Worm (Caenorhabditis elegans) whole organism, L3 larva: Measurements from ENCODE around the gene cyp-33C7.

ENCODE experiments used
- R02D3.7 ChIP-seq: fragments of 150-350 bp; optimal IDR thresholded peaks from 2 replicates; lab custom pipeline; 2014; ENCODE audit warnings: missing biosample characterization, missing genetic modification characterization
- aly-2 ChIP-seq: fragments of 150-350 bp; optimal IDR thresholded peaks from 2 replicates; lab custom pipeline; 2014; ENCODE audit warnings: missing biosample characterization, missing genetic modification characterization
- ceh-82 ChIP-seq: fragments of 150-350 bp; optimal IDR thresholded peaks from 2 replicates; lab custom pipeline; 2014; ENCODE audit warnings: missing biosample characterization, missing genetic modification characterization
- egl-27 ChIP-seq: sonication (generic microtip); optimal IDR thresholded peaks from 4 replicates; lab custom pipeline; 2017; ENCODE audit warnings: missing biosample characterization, missing genetic modification reagents, missing genetic modification characterization
- egl-5 ChIP-seq: fragments of 150-350 bp; optimal IDR thresholded peaks from 2 replicates; lab custom pipeline; 2017; ENCODE audit warnings: missing biosample characterization, missing genetic modification reagents, missing genetic modification characterization, inconsistent platforms
- elt-2 ChIP-seq: sonication (generic microtip); optimal IDR thresholded peaks from 2 replicates; lab custom pipeline; 2016; ENCODE audit warnings: missing genetic modification reagents, mild to moderate bottlenecking, missing genetic modification characterization, missing compliant biosample characterization
- elt-3 ChIP-seq, 3 experiments: fragments of 150-350 bp in 1 of 3; sonication (generic microtip) in 2 of 3; optimal IDR thresholded peaks; 2 replicates in 2 of 3; 4 replicates in 1 of 3; lab custom pipeline; 2014 to 2017; ENCODE audit warnings: missing biosample characterization in 3 of 3, missing genetic modification characterization in 3 of 3
- eor-1 ChIP-seq, 2 experiments: fragments of 150-350 bp; optimal IDR thresholded peaks; 2 replicates each; lab custom pipeline; 2014 to 2018; ENCODE audit warnings: missing biosample characterization in 2 of 2, missing genetic modification characterization in 2 of 2
- fkh-10 ChIP-seq: sonication (generic microtip); optimal IDR thresholded peaks from 2 replicates; lab custom pipeline; 2017; ENCODE audit warnings: missing biosample characterization, missing genetic modification reagents, missing genetic modification characterization
- fkh-2 ChIP-seq: fragments of 150-350 bp; optimal IDR thresholded peaks from 2 replicates; lab custom pipeline; 2014; ENCODE audit warnings: missing biosample characterization, missing genetic modification reagents, missing genetic modification characterization
- hmg-11 ChIP-seq: sonication (generic microtip); optimal IDR thresholded peaks from 2 replicates; lab custom pipeline; 2016; ENCODE audit warnings: missing genetic modification characterization, missing compliant biosample characterization
- lin-15B ChIP-seq: fragments of 150-350 bp; optimal IDR thresholded peaks from 2 replicates; lab custom pipeline; 2014; ENCODE audit warnings: missing biosample characterization, missing genetic modification characterization
- lin-39 ChIP-seq: fragments of 150-350 bp; optimal IDR thresholded peaks from 2 replicates; lab custom pipeline; 2018; ENCODE audit warnings: missing biosample characterization, missing genetic modification reagents, missing genetic modification characterization
- lsy-12 ChIP-seq: sonication (generic microtip); optimal IDR thresholded peaks from 2 replicates; lab custom pipeline; 2016; ENCODE audit warnings: mild to moderate bottlenecking, missing genetic modification characterization, missing compliant biosample characterization
- mml-1 ChIP-seq: fragments of 150-350 bp; sonication (generic microtip); optimal IDR thresholded peaks from 3 replicates; lab custom pipeline; 2014; ENCODE audit warnings: missing biosample characterization, missing genetic modification characterization
- nfya-1 ChIP-seq: sonication (generic microtip); optimal IDR thresholded peaks from 2 replicates; lab custom pipeline; 2017; ENCODE audit warnings: missing genetic modification characterization, mild to moderate bottlenecking, missing compliant biosample characterization, antibody characterized with exemption, moderate library complexity; ENCODE audit not compliant: insufficient read depth
- nhr-11 ChIP-seq: fragments of 150-350 bp; optimal IDR thresholded peaks from 2 replicates; lab custom pipeline; 2014; ENCODE audit warnings: missing biosample characterization, missing genetic modification characterization
- nhr-23 ChIP-seq: fragments of 150-350 bp; optimal IDR thresholded peaks from 2 replicates; lab custom pipeline; 2014; ENCODE audit warnings: missing biosample characterization, missing genetic modification reagents, missing genetic modification characterization
- nhr-25 ChIP-seq: sonication (generic microtip); optimal IDR thresholded peaks from 2 replicates; lab custom pipeline; 2017; ENCODE audit warnings: missing biosample characterization, missing genetic modification characterization
- nhr-43 ChIP-seq: sonication (generic microtip); optimal IDR thresholded peaks from 2 replicates; lab custom pipeline; 2016; ENCODE audit warnings: mild to moderate bottlenecking, missing genetic modification characterization, missing compliant biosample characterization; ENCODE audit not compliant: poor library complexity, severe bottlenecking
- nhr-67 ChIP-seq: fragments of 150-350 bp; optimal IDR thresholded peaks from 2 replicates; lab custom pipeline; 2014; ENCODE audit warnings: missing biosample characterization, missing genetic modification characterization
- nhr-76 ChIP-seq: fragments of 150-350 bp; sonication (generic microtip); optimal IDR thresholded peaks from 5 replicates; lab custom pipeline; 2014; ENCODE audit warnings: missing biosample characterization, missing genetic modification characterization
- pha-4 ChIP-seq: fragments of 150-350 bp; optimal IDR thresholded peaks from 2 replicates; lab custom pipeline; 2014; ENCODE audit warnings: missing biosample characterization, missing genetic modification reagents, missing genetic modification characterization
- pqm-1 ChIP-seq: fragments of 150-350 bp; optimal IDR thresholded peaks from 2 replicates; lab custom pipeline; 2017; ENCODE audit warnings: missing biosample characterization, missing genetic modification characterization, inconsistent platforms
- skn-1 ChIP-seq: fragments of 150-350 bp; optimal IDR thresholded peaks from 2 replicates; lab custom pipeline; 2014; ENCODE audit warnings: missing biosample characterization, missing genetic modification characterization
- snpc-4 ChIP-seq: fragments of 150-350 bp; optimal IDR thresholded peaks from 2 replicates; lab custom pipeline; 2014; ENCODE audit warnings: missing biosample characterization, missing genetic modification characterization
- tbx-2 ChIP-seq: sonication (generic microtip); optimal IDR thresholded peaks from 2 replicates; lab custom pipeline; 2016; ENCODE audit warnings: mild to moderate bottlenecking, missing genetic modification characterization, missing compliant biosample characterization
- unc-39 ChIP-seq: sonication (generic microtip); optimal IDR thresholded peaks from 4 replicates; lab custom pipeline; 2017; ENCODE audit warnings: missing biosample characterization, missing genetic modification characterization
- zag-1 ChIP-seq: fragments of 150-350 bp; optimal IDR thresholded peaks from 2 replicates; lab custom pipeline; 2014; ENCODE audit warnings: missing biosample characterization, missing genetic modification characterization
- ztf-11 ChIP-seq: fragments of 150-350 bp; optimal IDR thresholded peaks from 2 replicates; lab custom pipeline; 2014; ENCODE audit warnings: missing biosample characterization, missing genetic modification characterization

cyp-33C7 gene

DNA sequence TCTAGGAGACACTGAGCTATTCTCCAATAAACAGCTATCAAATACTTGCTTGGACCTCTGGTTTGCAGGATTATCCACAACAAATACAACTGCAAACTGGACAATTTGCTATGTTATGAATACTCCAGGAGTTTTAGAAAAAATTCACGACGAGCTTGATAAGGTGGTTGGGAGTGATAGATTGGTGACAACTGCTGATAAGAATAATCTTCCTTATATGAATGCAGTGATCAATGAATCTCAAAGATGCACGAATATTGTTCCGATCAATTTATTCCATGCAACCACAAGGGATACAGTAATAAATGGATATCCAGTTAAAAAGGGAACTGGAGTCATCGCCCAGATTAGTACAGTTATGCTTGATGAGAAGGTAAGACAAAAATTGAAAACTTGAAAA, 1.4 kb downstream of the cyp-33C7 start:
- TF ChIP-seq elt-3 (tag; optimal IDR thresholded peaks at IDR 0.05; lab: Kevin White, UChicago) (no peak), nhr-11 (tag; lab: Kevin White, UChicago) (no peak), pqm-1 (tag; lab: Kevin White, UChicago) (peak; percentile 13), elt-2 (tag; lab: Kevin White, UChicago) (peak; percentile 55), nfya-1 (tag; lab: Kevin White, UChicago) (no peak)

ce11 chrV:2254553-2255124, 4.3 kb downstream of the cyp-33C7 start, which contains the start of gene str-253:
Gene str-253, minus strand, starts transcription at chrV:2254603.
- TF ChIP-seq zag-1 (tag; lab: Kevin White, UChicago), result no peak
- no peak for TF ChIP-seq aly-2 (tag; lab: Kevin White, UChicago)
- TF ChIP-seq snpc-4, result no peak
- TF ChIP-seq nhr-23 (tag; lab: Kevin White, UChicago), result no peak
- TF ChIP-seq ceh-82 (tag; lab: Kevin White, UChicago), result no peak

- peak; percentile 15 for TF ChIP-seq hmg-11 (tag; lab: Kevin White, UChicago)
- TF ChIP-seq, all 47 proteins: peak for 1; not testable (repeated sequence) for 46
Observed at ce11 chrV:2255191-2255590, 4.9 kb downstream of the cyp-33C7 start, which contains the start of gene F41B5.1. Gene F41B5.1, plus strand, starts transcription at chrV:2255533.

ce11 chrV:2259750-2260149, 9.4 kb downstream of the cyp-33C7 start, which contains the start of gene nhr-182:
Gene nhr-182, minus strand, starts transcription at chrV:2259927.
- peak; percentile 28 for TF ChIP-seq elt-2 (tag; lab: Kevin White, UChicago)
- TF ChIP-seq eor-1 (tag; optimal IDR thresholded peaks at IDR 0.05; lab: Kevin White, UChicago), result no peak
- TF ChIP-seq nfya-1 (tag; lab: Kevin White, UChicago), result peak; percentile 16
- peak; percentile 89 for TF ChIP-seq skn-1 (tag; lab: Kevin White, UChicago)
- TF ChIP-seq pha-4, result peak; percentile 83
- no peak for TF ChIP-seq lin-15B (tag; lab: Kevin White, UChicago)
- TF ChIP-seq nhr-23 (tag; lab: Kevin White, UChicago), result peak; percentile 3
- TF ChIP-seq lsy-12 (tag; lab: Kevin White, UChicago), result no peak

DNA sequence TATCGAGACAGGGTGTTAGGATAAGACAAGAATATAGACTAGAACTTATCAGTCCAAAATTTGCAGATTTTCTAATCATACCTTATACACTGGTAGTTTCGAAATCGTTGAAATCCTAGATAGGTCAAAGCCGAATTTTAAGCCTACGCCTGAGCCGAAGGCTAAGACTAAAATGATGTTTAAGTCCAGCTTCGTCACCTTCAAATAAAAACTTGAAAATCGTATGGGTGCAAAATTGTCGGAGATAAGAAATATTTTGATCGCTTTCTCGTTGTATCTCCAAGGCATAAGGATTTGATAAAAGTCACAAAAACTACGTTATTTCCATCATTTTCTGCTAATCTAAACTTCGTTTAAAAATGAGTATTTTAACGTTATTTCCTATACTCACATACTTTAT, 10.3 kb downstream of the cyp-33C7 start, which contains the start of gene F41B5.12:
TSS of gene F41B5.12 (plus strand) at position 301 of the 400 bp plus-strand sequence.
- no peak for TF ChIP-seq lin-39
- TF ChIP-seq fkh-2 (tag; lab: Kevin White, UChicago), result no peak
- TF ChIP-seq aly-2 (tag; lab: Kevin White, UChicago), result no peak
- TF ChIP-seq nfya-1 (tag; lab: Kevin White, UChicago), result no peak
- no peak for TF ChIP-seq tbx-2
- TF ChIP-seq R02D3.7 (tag; lab: Kevin White, UChicago), result no peak
- TF ChIP-seq nhr-67 (tag; lab: Kevin White, UChicago), result no peak
- no peak for TF ChIP-seq nhr-43 (tag; lab: Kevin White, UChicago)
- no peak for TF ChIP-seq egl-27
- no peak for TF ChIP-seq unc-39 (tag; lab: Kevin White, UChicago)
- TF ChIP-seq elt-3 (tag; optimal IDR thresholded peaks at IDR 0.05; lab: Kevin White, UChicago), result no peak
- no peak for TF ChIP-seq pha-4
- no peak for TF ChIP-seq nhr-25 (tag; lab: Kevin White, UChicago)
- TF ChIP-seq, all 47 proteins: peak for 0

DNA sequence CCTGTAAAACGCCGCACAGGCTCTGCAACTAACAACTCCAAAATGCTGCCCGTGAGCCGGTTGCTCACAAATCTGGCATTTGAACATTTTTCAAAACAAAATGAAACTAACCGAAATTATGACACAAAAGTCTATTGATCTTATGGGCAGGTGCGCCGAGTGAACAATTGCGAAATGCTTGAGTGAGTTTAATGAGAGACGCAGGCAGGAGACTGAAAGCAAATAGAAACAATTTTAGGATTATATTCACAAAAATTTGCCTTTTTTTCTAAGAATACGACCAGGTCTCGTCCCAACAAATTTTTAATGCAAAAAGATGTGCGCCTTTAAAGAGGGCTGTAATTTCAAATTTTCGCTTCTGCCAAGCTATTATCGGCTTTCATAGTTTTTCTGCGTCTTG, 14.1 kb downstream of the cyp-33C7 start, which contains the start of gene nhr-183:
TSS of gene nhr-183 (minus strand) at position 180 of the 400 bp plus-strand sequence.
- TF ChIP-seq pha-4 (peak; percentile 46), ztf-11 (no peak)

DNA sequence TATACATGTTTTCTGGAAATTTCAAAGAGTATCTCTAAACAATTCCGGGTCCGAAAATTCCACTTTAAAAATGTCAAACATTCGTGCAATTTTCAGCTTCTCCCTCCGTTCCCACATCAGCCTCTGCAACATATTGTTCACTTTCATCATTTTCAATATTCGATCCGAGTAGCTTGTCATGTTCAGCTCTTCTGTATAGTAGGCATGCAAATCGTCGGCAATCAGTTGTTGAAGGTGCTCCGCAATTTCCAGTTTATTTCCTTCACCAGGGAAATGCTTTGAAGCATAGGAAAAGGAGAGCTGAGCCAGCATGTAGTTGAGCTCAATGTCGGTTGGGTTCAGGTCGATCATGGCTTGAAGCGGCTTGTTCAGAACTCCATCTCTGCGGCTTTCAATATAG, 14.6 kb downstream of the cyp-33C7 start:
- no peak for TF ChIP-seq snpc-4
- no peak for TF ChIP-seq mml-1 (tag; lab: Kevin White, UChicago)
- no peak for TF ChIP-seq lin-39
- TF ChIP-seq fkh-10 (GFP tag; lab: Kevin White, UChicago), result no peak
- no peak for TF ChIP-seq nhr-23 (tag; lab: Kevin White, UChicago)
- TF ChIP-seq R02D3.7 (tag; lab: Kevin White, UChicago), result no peak
- no peak for TF ChIP-seq ceh-82 (tag; lab: Kevin White, UChicago)
- TF ChIP-seq elt-3 (tag; optimal IDR thresholded peaks at IDR 0.05; lab: Kevin White, UChicago), result no peak
- TF ChIP-seq nhr-76 (tag; lab: Kevin White, UChicago), result no peak
- no peak for TF ChIP-seq egl-5
- TF ChIP-seq, all 47 proteins: peak for 0
